Worm (Caenorhabditis elegans) whole organism, mixed stage, embryonic: ENCODE data around the gene C04C3.7.

ENCODE experiments used
- M03D4.4 ChIP-seq: sonication (generic microtip); optimal IDR thresholded peaks from 2 replicates; lab custom pipeline; 2017; ENCODE audit warnings: mild to moderate bottlenecking, missing genetic modification characterization, missing compliant biosample characterization
- ceh-43 ChIP-seq: fragments of 200-800 bp; sonication (Bioruptor generic); optimal IDR thresholded peaks from 2 replicates; lab custom pipeline; 2018; ENCODE audit warnings: mild to moderate bottlenecking, missing genetic modification characterization, moderate library complexity, missing compliant biosample characterization
- hlh-1 ChIP-seq: fragments of 150-350 bp; optimal IDR thresholded peaks from 2 replicates; lab custom pipeline; 2014; ENCODE audit warnings: missing biosample characterization, missing genetic modification reagents, missing genetic modification characterization
- lin-32 ChIP-seq: fragments of 200-800 bp; sonication (Bioruptor generic); optimal IDR thresholded peaks from 2 replicates; lab custom pipeline; 2018; ENCODE audit warnings: mild to moderate bottlenecking, missing genetic modification characterization, missing compliant biosample characterization
- nhr-12 ChIP-seq: fragments of 150-350 bp; optimal IDR thresholded peaks from 2 replicates; lab custom pipeline; 2014; ENCODE audit warnings: missing biosample characterization, missing genetic modification characterization
- nhr-2 ChIP-seq: fragments of 150-350 bp; optimal IDR thresholded peaks from 2 replicates; lab custom pipeline; 2014; ENCODE audit warnings: missing biosample characterization, missing genetic modification characterization
- nhr-28 ChIP-seq: fragments of 150-350 bp; optimal IDR thresholded peaks from 2 replicates; lab custom pipeline; 2014; ENCODE audit warnings: missing biosample characterization, missing genetic modification characterization
- sptf-1 ChIP-seq: sonication (generic microtip); optimal IDR thresholded peaks from 2 replicates; lab custom pipeline; 2017; ENCODE audit warnings: mild to moderate bottlenecking, missing genetic modification characterization, moderate library complexity, missing compliant biosample characterization

Gene C04C3.7

ce11 chrIV:3384047-3384446, 49.2 kb downstream of the C04C3.7 start, which contains the start of gene B0546.4:
B0546.4 (minus strand) TSS chrIV:3384147.
- TF ChIP-seq lin-32 (GFP tag; lab: Kevin White, UChicago) (no peak), nhr-12 (tag; lab: Kevin White, UChicago) (no peak), sptf-1 (tag; lab: Kevin White, UChicago) (no peak), nhr-28 (tag; lab: Kevin White, UChicago) (no peak)

ce11 chrIV:3383203-3383602, 50.1 kb downstream of the C04C3.7 start:
- no peak for TF ChIP-seq ceh-43
- TF ChIP-seq nhr-2 (tag; lab: Kevin White, UChicago), result no peak
- TF ChIP-seq hlh-1 (tag; lab: Kevin White, UChicago), result no peak

- TF ChIP-seq M03D4.4 (tag; lab: Kevin White, UChicago), result no peak
Observed at ce11 chrIV:3382338-3382907, 50.9 kb downstream of the C04C3.7 start, which contains the start of gene B0546.3. B0546.3 (minus strand) TSS chrIV:3382841.
